Fruit fly (Drosophila melanogaster) whole organism, pupa: ENCODE results near the gene Pph13.

ENCODE experiments used
- CG10348 ChIP-seq: fragments of 200-800 bp; sonication (Bioruptor generic); IDR thresholded peaks from 2 replicates; pipeline ENCODE4 v1.3.6; 2022; ENCODE audit warnings: missing biosample characterization, missing genetic modification characterization
- CG12605 ChIP-seq: fragments of 200-800 bp; sonication (Bioruptor generic); IDR thresholded peaks from 2 replicates; pipeline ENCODE4 v1.3.6; 2022; ENCODE audit warnings: missing biosample characterization, missing genetic modification characterization
- CG13204 ChIP-seq: fragments of 200-800 bp; sonication (Bioruptor generic); optimal IDR thresholded peaks from 2 replicates; lab custom pipeline; 2018; ENCODE audit warnings: missing biosample characterization, mild to moderate bottlenecking, missing genetic modification characterization, moderate library complexity
- CG14655 ChIP-seq: fragments of 200-800 bp; sonication (Bioruptor generic); optimal IDR thresholded peaks from 3 replicates; lab custom pipeline; 2017; ENCODE audit warnings: mild to moderate bottlenecking, missing biosample characterization, missing genetic modification reagents, missing genetic modification characterization
- CG15710 ChIP-seq: fragments of 200-800 bp; sonication (Bioruptor generic); optimal IDR thresholded peaks from 2 replicates; lab custom pipeline; 2018; ENCODE audit warnings: missing biosample characterization, mild to moderate bottlenecking, missing genetic modification characterization, moderate library complexity
- CG17806 ChIP-seq: fragments of 200-800 bp; sonication (Bioruptor generic); optimal IDR thresholded peaks from 2 replicates; lab custom pipeline; 2018; ENCODE audit warnings: missing biosample characterization, mild to moderate bottlenecking, missing genetic modification characterization, moderate library complexity
- CG32121 ChIP-seq: fragments of 200-800 bp; sonication (Bioruptor generic); IDR thresholded peaks from 2 replicates; pipeline ENCODE4 v1.3.6; 2022; ENCODE audit warnings: missing biosample characterization, missing genetic modification characterization
- CG34367 ChIP-seq: fragments of 200-800 bp; sonication (Bioruptor generic); optimal IDR thresholded peaks from 2 replicates; lab custom pipeline; 2018; ENCODE audit warnings: missing biosample characterization, mild to moderate bottlenecking, missing genetic modification characterization
- CG4496 ChIP-seq: fragments of 200-800 bp; sonication (Bioruptor generic); IDR thresholded peaks from 3 replicates; pipeline ENCODE4 v1.3.6; 2022; ENCODE audit warnings: missing biosample characterization, missing genetic modification characterization
- CG8159 ChIP-seq: fragments of 200-800 bp; sonication (Bioruptor generic); optimal IDR thresholded peaks from 3 replicates; lab custom pipeline; 2018; ENCODE audit warnings: missing biosample characterization, mild to moderate bottlenecking, missing genetic modification characterization, moderate library complexity
- CG8301 ChIP-seq: fragments of 200-800 bp; sonication (Bioruptor generic); optimal IDR thresholded peaks from 2 replicates; lab custom pipeline; 2018; ENCODE audit warnings: missing biosample characterization, mild to moderate bottlenecking, missing genetic modification characterization
- CG9948 ChIP-seq: fragments of 200-800 bp; sonication (Bioruptor generic); optimal IDR thresholded peaks from 2 replicates; lab custom pipeline; 2018; ENCODE audit warnings: missing biosample characterization, mild to moderate bottlenecking, missing genetic modification characterization, moderate library complexity
- D1 ChIP-seq: fragments of 200-800 bp; sonication (Bioruptor generic); optimal IDR thresholded peaks from 2 replicates; lab custom pipeline; 2018; ENCODE audit warnings: missing biosample characterization, mild to moderate bottlenecking, missing genetic modification characterization, moderate library complexity
- EcR ChIP-seq: fragments of 200-800 bp; sonication (Bioruptor generic); optimal IDR thresholded peaks from 3 replicates; lab custom pipeline; 2019; ENCODE audit warnings: missing biosample characterization, missing genetic modification characterization, mild to moderate bottlenecking, moderate library complexity, missing genetic modification reagents
- Ets98B ChIP-seq: fragments of 200-800 bp; sonication (Bioruptor generic); IDR thresholded peaks from 2 replicates; pipeline ENCODE4 v1.3.6; 2022; ENCODE audit warnings: missing biosample characterization, missing genetic modification characterization
- Pif1A ChIP-seq: fragments of 200-800 bp; sonication (Bioruptor generic); optimal IDR thresholded peaks from 3 replicates; lab custom pipeline; 2016; ENCODE audit warnings: missing biosample characterization, missing genetic modification characterization
- Pif1B ChIP-seq: fragments of 200-800 bp; sonication (Bioruptor generic); optimal IDR thresholded peaks from 3 replicates; lab custom pipeline; 2016; ENCODE audit warnings: missing biosample characterization, missing genetic modification characterization
- Snoo ChIP-seq: fragments of 200-800 bp; sonication (Bioruptor generic); optimal IDR thresholded peaks from 3 replicates; lab custom pipeline; 2017; ENCODE audit warnings: missing biosample characterization, mild to moderate bottlenecking, missing genetic modification characterization, inconsistent platforms
- fd96Ca ChIP-seq: fragments of 200-800 bp; sonication (Bioruptor generic); IDR thresholded peaks from 3 replicates; pipeline ENCODE4 v1.3.6; 2022; ENCODE audit warnings: missing biosample characterization, missing genetic modification characterization
- gl ChIP-seq: fragments of 200-800 bp; sonication (Bioruptor generic); optimal IDR thresholded peaks from 2 replicates; lab custom pipeline; 2018; ENCODE audit warnings: missing biosample characterization, mild to moderate bottlenecking, missing genetic modification characterization
- rn ChIP-seq: fragments of 200-800 bp; sonication (Bioruptor generic); IDR thresholded peaks from 2 replicates; pipeline ENCODE4 v1.3.6; 2022; ENCODE audit warnings: missing biosample characterization, missing genetic modification characterization

Gene Pph13

DNA sequence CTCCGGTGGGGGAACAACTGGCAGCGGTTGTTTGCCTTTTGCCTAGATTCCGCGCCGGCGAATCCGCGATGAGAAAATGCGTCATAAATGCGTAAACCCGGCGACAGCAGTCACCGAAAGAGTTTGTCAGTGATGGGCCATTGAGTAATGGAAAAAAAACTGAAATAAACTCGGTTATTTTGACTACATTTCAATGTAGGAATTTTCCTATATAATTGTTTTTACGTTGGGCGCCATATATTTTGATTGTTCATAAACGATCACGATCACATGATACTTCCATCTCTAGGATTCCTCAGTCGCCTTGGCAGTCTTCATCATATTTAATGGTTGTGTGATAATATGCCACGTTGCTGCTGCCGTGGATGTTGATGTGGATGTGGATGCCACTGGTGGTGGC lies 30.9 kb downstream of the Pph13 start:
- TF ChIP-seq Snoo (tag; lab: Kevin White, UChicago) (no peak), CG13204 (peak; percentile 59), CG8159 (tag; lab: Kevin White, UChicago) (peak; percentile 72), CG10348 (GFP tag; lab: Robert Waterston, UW) (no peak), CG9948 (peak; percentile 74), gl (peak; percentile 32), CG34367 (tag; lab: Kevin White, UChicago) (peak; percentile 79), CG14655 (peak; percentile 84), CG12605 (GFP tag; lab: Robert Waterston, UW) (peak; percentile 59), CG4496 (GFP tag; lab: Robert Waterston, UW) (peak; percentile 82), Pif1B (peak; percentile 60), CG17806 (tag; lab: Kevin White, UChicago) (peak; percentile 75), fd96Ca (GFP tag; lab: Robert Waterston, UW) (peak; percentile 79), CG32121 (GFP tag; lab: Robert Waterston, UW) (peak; percentile 52; the same call in 1 of the 2 replicates), Pif1A (GFP tag; lab: Kevin White, UChicago) (peak; percentile 69), rn (no peak), Ets98B (GFP tag; lab: Robert Waterston, UW) (peak; percentile 71), D1 (tag; lab: Kevin White, UChicago) (no peak), EcR (GFP tag; lab: Kevin White, UChicago) (no peak), CG8301 (tag; lab: Kevin White, UChicago) (peak; percentile 80), CG15710 (tag; lab: Kevin White, UChicago) (peak; percentile 81)

DNA sequence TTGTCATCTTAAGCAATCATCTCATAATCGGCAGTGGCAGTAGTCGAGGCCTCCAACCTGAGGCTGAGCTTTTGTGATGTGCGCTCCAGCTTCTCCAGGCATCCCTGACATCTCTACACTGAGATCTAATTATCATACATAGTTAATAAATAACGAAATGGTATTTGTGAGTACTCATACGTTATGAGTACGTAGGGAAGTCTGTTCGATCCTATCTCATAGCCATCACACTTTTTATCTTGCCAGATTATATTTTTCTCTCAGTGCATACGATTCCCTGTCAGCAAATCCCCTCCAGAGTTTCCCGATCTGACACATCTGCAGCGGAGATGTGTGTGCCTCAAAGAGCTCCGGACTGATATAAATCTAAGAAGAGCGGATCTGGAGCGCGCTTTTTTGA lies 32.2 kb downstream of the Pph13 start:
- TF ChIP-seq gl (peak; percentile 33), CG17806 (tag; lab: Kevin White, UChicago) (peak; percentile 75), CG8159 (tag; lab: Kevin White, UChicago) (peak; percentile 76), rn (no peak), EcR (GFP tag; lab: Kevin White, UChicago) (no peak), CG14655 (peak; percentile 70), CG10348 (GFP tag; lab: Robert Waterston, UW) (no peak), D1 (tag; lab: Kevin White, UChicago) (no peak), CG9948 (peak; percentile 76), CG32121 (GFP tag; lab: Robert Waterston, UW) (no peak), Pif1B (peak; percentile 70), Snoo (tag; lab: Kevin White, UChicago) (no peak), CG8301 (tag; lab: Kevin White, UChicago) (peak; percentile 63), Pif1A (GFP tag; lab: Kevin White, UChicago) (peak; percentile 68), CG4496 (GFP tag; lab: Robert Waterston, UW) (peak; percentile 60; the same call in 1 of the 3 replicates), CG15710 (tag; lab: Kevin White, UChicago) (peak; percentile 68), CG12605 (GFP tag; lab: Robert Waterston, UW) (peak; percentile 19; the same call in 1 of the 2 replicates), CG34367 (tag; lab: Kevin White, UChicago) (peak; percentile 72), CG13204 (no peak), Ets98B (GFP tag; lab: Robert Waterston, UW) (peak; percentile 31; the same call in 1 of the 2 replicates), fd96Ca (GFP tag; lab: Robert Waterston, UW) (peak; percentile 61)

DNA sequence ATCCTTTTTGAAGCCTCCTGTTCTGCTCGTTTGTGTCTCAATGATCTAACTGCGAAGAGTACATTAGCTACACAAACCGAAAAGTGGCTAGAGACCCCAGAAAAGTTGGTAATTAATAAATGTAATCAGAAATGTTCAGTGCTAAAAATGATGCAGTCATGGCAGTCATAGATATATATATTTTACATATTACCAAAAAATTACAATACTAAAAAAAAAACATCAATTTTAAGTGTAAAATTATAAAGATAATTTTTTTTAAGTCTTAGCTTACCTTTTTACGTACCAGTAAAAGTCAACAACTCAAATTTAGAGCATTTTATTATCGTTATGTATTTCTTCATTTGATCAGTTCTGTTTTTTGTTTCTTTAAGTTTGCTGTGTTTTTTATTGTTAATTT lies 35.5 kb downstream of the Pph13 start:
- peak; percentile 43 for TF ChIP-seq CG34367 (tag; lab: Kevin White, UChicago)
- peak; percentile 62 for TF ChIP-seq CG8159 (tag; lab: Kevin White, UChicago)
- TF ChIP-seq CG8301 (tag; lab: Kevin White, UChicago): no peak
- no peak for TF ChIP-seq Ets98B (GFP tag; lab: Robert Waterston, UW)
- no peak for TF ChIP-seq CG12605 (GFP tag; lab: Robert Waterston, UW)
- no peak for TF ChIP-seq rn
- TF ChIP-seq CG9948: peak; percentile 47
- no peak for TF ChIP-seq fd96Ca (GFP tag; lab: Robert Waterston, UW)
- no peak for TF ChIP-seq Pif1A (GFP tag; lab: Kevin White, UChicago)
- TF ChIP-seq D1 (tag; lab: Kevin White, UChicago): no peak
- TF ChIP-seq Pif1B: peak; percentile 28
- no peak for TF ChIP-seq gl
- no peak for TF ChIP-seq EcR (GFP tag; lab: Kevin White, UChicago)
- no peak for TF ChIP-seq CG10348 (GFP tag; lab: Robert Waterston, UW)
- TF ChIP-seq CG4496 (GFP tag; lab: Robert Waterston, UW): no peak
- peak; percentile 5 for TF ChIP-seq CG14655
- no peak for TF ChIP-seq Snoo (tag; lab: Kevin White, UChicago)
- no peak for TF ChIP-seq CG13204
- peak; percentile 80 for TF ChIP-seq CG15710 (tag; lab: Kevin White, UChicago)
- TF ChIP-seq CG17806 (tag; lab: Kevin White, UChicago): peak; percentile 32
- TF ChIP-seq CG32121 (GFP tag; lab: Robert Waterston, UW): no peak

DNA sequence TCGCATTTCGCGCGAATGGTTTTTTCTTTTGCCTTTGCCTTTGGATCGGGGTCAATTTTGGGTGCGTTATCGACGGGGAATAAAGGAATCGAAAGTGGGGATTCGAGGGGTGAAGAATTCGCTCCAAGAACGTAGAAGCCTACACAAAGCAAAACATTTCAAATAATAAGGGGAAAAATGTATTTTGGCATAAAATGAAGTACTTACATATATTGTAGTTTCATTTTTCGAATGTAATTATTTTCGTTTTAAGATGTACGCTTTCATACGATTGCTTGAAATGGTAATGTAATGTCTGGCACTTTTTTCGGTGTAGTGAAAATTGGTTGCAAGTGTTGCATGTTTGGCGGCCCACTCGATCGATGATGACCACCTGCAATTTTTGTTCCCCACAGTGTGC lies 37.7 kb downstream of the Pph13 start:
- TF ChIP-seq CG9948: no peak
- TF ChIP-seq Pif1B: no peak
- no peak for TF ChIP-seq CG13204
- no peak for TF ChIP-seq CG8301 (tag; lab: Kevin White, UChicago)
- no peak for TF ChIP-seq fd96Ca (GFP tag; lab: Robert Waterston, UW)
- TF ChIP-seq Ets98B (GFP tag; lab: Robert Waterston, UW): no peak
- no peak for TF ChIP-seq CG34367 (tag; lab: Kevin White, UChicago)
- no peak for TF ChIP-seq Snoo (tag; lab: Kevin White, UChicago)
- no peak for TF ChIP-seq CG8159 (tag; lab: Kevin White, UChicago)
- TF ChIP-seq D1 (tag; lab: Kevin White, UChicago): no peak
- TF ChIP-seq Pif1A (GFP tag; lab: Kevin White, UChicago): no peak
- TF ChIP-seq CG12605 (GFP tag; lab: Robert Waterston, UW): no peak
- TF ChIP-seq CG17806 (tag; lab: Kevin White, UChicago): no peak
- TF ChIP-seq CG32121 (GFP tag; lab: Robert Waterston, UW): no peak
- no peak for TF ChIP-seq CG15710 (tag; lab: Kevin White, UChicago)
- no peak for TF ChIP-seq gl
- TF ChIP-seq CG10348 (GFP tag; lab: Robert Waterston, UW): no peak
- no peak for TF ChIP-seq rn
- TF ChIP-seq CG14655: no peak
- TF ChIP-seq CG4496 (GFP tag; lab: Robert Waterston, UW): no peak

DNA sequence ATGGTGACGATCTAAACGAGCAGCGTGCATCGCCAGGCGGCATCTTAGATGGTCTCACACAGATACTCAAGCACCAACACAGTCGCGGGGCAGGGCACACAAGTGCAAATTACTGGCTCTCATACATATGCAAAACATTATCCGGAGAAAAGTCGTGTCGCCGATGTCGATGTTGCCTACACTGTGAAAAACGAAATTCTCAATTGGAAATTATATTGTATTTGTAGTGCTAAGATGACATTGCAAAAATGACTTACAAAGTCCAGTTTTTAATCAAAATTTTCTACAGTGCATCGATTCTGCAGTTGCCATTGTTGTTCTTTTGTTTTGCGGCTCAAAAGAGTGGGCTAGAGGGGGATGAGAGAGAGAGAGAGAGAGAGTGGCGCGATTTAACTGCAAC lies 42.5 kb downstream of the Pph13 start:
- TF ChIP-seq fd96Ca (GFP tag; lab: Robert Waterston, UW): no peak
- 0 out of 2 replicates have a peak, but pooled peaks have one; percentile 6 for TF ChIP-seq Ets98B (GFP tag; lab: Robert Waterston, UW)
- no peak for TF ChIP-seq CG15710 (tag; lab: Kevin White, UChicago)
- no peak for TF ChIP-seq CG34367 (tag; lab: Kevin White, UChicago)
- no peak for TF ChIP-seq CG32121 (GFP tag; lab: Robert Waterston, UW)
- no peak for TF ChIP-seq CG17806 (tag; lab: Kevin White, UChicago)
- no peak for TF ChIP-seq D1 (tag; lab: Kevin White, UChicago)
- TF ChIP-seq CG14655: peak; percentile 32
- peak; percentile 31; the same call in 1 of the 3 replicates for TF ChIP-seq CG4496 (GFP tag; lab: Robert Waterston, UW)
- no peak for TF ChIP-seq Pif1A (GFP tag; lab: Kevin White, UChicago)
